Worm (Caenorhabditis elegans): ENCODE results near the gene pelo-1.

pelo-1 gene

DNA sequence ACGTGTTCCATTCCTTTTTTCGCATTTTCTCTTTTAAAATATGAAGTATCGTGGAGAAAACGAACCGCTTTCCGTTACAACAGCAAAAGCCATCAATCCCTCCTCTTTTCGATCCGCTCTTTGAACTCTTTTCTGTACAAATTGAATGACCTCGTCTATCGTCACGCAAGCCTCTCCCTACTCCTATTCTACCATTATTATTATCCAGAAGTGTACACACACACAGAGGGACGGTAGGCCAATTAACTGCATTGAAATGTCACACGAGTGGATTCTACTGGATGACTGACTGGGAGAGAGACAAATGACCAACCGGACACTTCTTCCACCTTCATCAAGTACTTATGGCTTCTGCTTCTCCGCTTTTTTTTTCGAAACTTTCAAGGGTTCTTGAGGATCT is 4.2 kb upstream of the pelo-1 start:
- TF ChIP-seq sma-3 (GFP tag; optimal IDR thresholded peaks at IDR 0.05) (no peak), ZK546.5 (tag; optimal IDR thresholded peaks at IDR 0.05) (no peak), nhr-129 (tag; optimal IDR thresholded peaks at IDR 0.05) (peak; percentile 8), R02D3.7 (tag; optimal IDR thresholded peaks at IDR 0.05) (no peak)

DNA sequence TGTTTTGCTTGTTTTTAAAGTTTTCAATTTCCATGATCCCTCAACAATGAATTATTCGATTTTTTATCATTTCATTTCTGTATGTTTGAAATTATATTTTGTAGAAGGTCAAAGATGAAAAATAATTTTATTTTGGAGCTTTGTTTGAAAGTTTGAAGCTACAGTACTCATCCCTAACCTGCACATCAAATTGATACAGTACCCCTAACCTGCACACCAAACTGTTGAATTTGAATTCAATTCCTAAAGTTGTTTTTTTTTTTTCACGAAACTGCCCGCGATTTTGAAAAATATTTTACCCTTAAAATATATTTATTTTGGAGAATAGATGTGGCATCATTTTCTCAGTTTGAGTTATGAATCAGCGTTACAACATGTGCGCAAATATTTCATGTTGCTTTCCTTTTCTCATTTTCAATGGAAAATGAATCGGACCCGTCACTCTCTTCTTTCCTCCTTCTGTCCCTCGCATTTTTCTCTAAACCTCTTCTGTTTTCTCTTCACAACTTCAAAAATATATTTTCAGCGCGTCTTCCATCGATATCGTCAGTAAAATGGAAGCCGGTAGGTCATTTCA is 1.8 kb upstream of the pelo-1 start, which contains the start of gene R74.8:
TSS of gene R74.8 (plus strand) at position 527 of the 577 bp plus-strand sequence.
- peak; percentile 24 for TF ChIP-seq blmp-1 (tag; optimal IDR thresholded peaks at IDR 0.05; ENCODE audit: insufficient read depth)
- peak; percentile 37 for TF ChIP-seq unc-55 (GFP tag; optimal IDR thresholded peaks at IDR 0.05)
- TF ChIP-seq lsy-2 (tag; optimal IDR thresholded peaks at IDR 0.05): peak in 1 of 2 experiments; percentile 15
- no peak for TF ChIP-seq Y55F3AM.14 (GFP tag; optimal IDR thresholded peaks at IDR 0.05)
- no peak for TF ChIP-seq ztf-4 (tag; optimal IDR thresholded peaks at IDR 0.05)

ce11 chrIII:4204964-4205363 is 942 bp upstream of the pelo-1 start:
- no peak for TF ChIP-seq sma-3 (GFP tag; optimal IDR thresholded peaks at IDR 0.05)
- no peak for TF ChIP-seq nhr-6 (tag; optimal IDR thresholded peaks at IDR 0.05)
- no peak for TF ChIP-seq fos-1 (tag; optimal IDR thresholded peaks at IDR 0.05)
- TF ChIP-seq mab-5 (tag; optimal IDR thresholded peaks at IDR 0.05): no peak
- TF ChIP-seq sem-4 (tag; optimal IDR thresholded peaks at IDR 0.05): no peak
- TF ChIP-seq ztf-11 (tag; optimal IDR thresholded peaks at IDR 0.05): no peak
- TF ChIP-seq dmd-4 (tag; optimal IDR thresholded peaks at IDR 0.05): no peak
- no peak for TF ChIP-seq ceh-16 (tag; optimal IDR thresholded peaks at IDR 0.05)
- no peak for TF ChIP-seq nhr-10 (tag; optimal IDR thresholded peaks at IDR 0.05)
- no peak for TF ChIP-seq nhr-11 (tag; optimal IDR thresholded peaks at IDR 0.05)

DNA sequence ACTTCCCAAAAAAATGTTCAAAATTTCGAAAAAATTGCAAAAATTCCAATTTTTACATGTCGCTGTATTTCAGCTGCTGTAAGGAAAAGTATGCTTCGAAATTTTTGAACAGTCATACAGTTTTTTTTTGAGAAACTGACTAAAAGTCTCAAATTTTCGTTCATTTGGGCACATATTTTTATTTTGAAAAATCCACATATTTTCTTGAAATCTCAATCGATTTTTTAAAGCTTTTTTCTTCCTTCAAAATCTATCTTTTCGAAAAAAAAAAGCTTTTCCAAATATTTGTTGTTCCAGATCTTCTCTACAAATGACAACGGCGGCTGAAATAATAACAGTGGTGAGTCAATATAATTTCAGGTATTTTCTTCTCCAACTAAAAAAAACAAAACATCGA is 7.0 kb downstream of the pelo-1 start, which contains the start of gene asd-1:
TSS of gene asd-1 (plus strand) at position 298 of the 397 bp plus-strand sequence.
- TF ChIP-seq nhr-25 (tag; optimal IDR thresholded peaks at IDR 0.05) (no peak), alr-1 (tag; optimal IDR thresholded peaks at IDR 0.05) (no peak), elt-3 (tag; optimal IDR thresholded peaks at IDR 0.05) (no peak), ztf-1 (GFP tag; conservative IDR thresholded peaks at IDR 0.05) (no peak), F13H6.1 (tag; optimal IDR thresholded peaks at IDR 0.05) (no peak), R02D3.7 (tag; optimal IDR thresholded peaks at IDR 0.05) (no peak)

- peak; percentile 89 for TF ChIP-seq C34F6.9 (tag; optimal IDR thresholded peaks at IDR 0.05)
- TF ChIP-seq lin-13 (GFP tag; optimal IDR thresholded peaks at IDR 0.05): peak; percentile 46
- peak; percentile 47 for TF ChIP-seq lin-11 (tag; optimal IDR thresholded peaks at IDR 0.05)
- TF ChIP-seq lin-39 (tag; optimal IDR thresholded peaks at IDR 0.05): no peak
- peak; percentile 46 for TF ChIP-seq ama-1 (optimal IDR thresholded peaks at IDR 0.05)
- peak; percentile 89 to 91 for TF ChIP-seq mdl-1 (tag; optimal IDR thresholded peaks at IDR 0.05)
- peak; percentile 88 for TF ChIP-seq unc-55 (GFP tag; optimal IDR thresholded peaks at IDR 0.05)
- peak; percentile 60 for TF ChIP-seq sma-9 (GFP tag; optimal IDR thresholded peaks at IDR 0.05)
- TF ChIP-seq sma-9 (tag; optimal IDR thresholded peaks at IDR 0.05): no peak
- peak; percentile 28 to 80 for TF ChIP-seq lsy-2 (tag; optimal IDR thresholded peaks at IDR 0.05)
- no peak for TF ChIP-seq nhr-23 (tag; optimal IDR thresholded peaks at IDR 0.05)
- TF ChIP-seq F13H6.1 (tag; optimal IDR thresholded peaks at IDR 0.05): peak; percentile 22
- no peak for TF ChIP-seq nhr-25 (tag; optimal IDR thresholded peaks at IDR 0.05)
- TF ChIP-seq nhr-129 (tag; optimal IDR thresholded peaks at IDR 0.05): peak; percentile 58
- no peak for TF ChIP-seq peb-1 (tag; optimal IDR thresholded peaks at IDR 0.05)
- TF ChIP-seq crh-2 (tag; optimal IDR thresholded peaks at IDR 0.05): peak; percentile 77
- no peak for TF ChIP-seq sem-4 (tag; optimal IDR thresholded peaks at IDR 0.05)
- TF ChIP-seq fos-1 (tag; optimal IDR thresholded peaks at IDR 0.05): peak; percentile 25
- peak; percentile 44 for TF ChIP-seq mab-5 (tag; optimal IDR thresholded peaks at IDR 0.05)
- peak; percentile 22 for TF ChIP-seq nhr-21 (tag; optimal IDR thresholded peaks at IDR 0.05)
Measured at ce11 chrIII:4196301-4196987, 7.6 kb downstream of the pelo-1 start.

Measured in whole organism, L2 larva.